Fruit fly (Drosophila melanogaster) whole organism, larva: ENCODE data around the gene DCTN5-p25.

Source experiments
- noc ChIP-seq: fragments of 200-800 bp; sonication (Bioruptor generic); optimal IDR thresholded peaks from 3 replicates; lab custom pipeline; 2019; ENCODE audit warnings: missing biosample characterization, mild to moderate bottlenecking, missing genetic modification characterization, moderate library complexity

The DCTN5-p25 gene

DNA sequence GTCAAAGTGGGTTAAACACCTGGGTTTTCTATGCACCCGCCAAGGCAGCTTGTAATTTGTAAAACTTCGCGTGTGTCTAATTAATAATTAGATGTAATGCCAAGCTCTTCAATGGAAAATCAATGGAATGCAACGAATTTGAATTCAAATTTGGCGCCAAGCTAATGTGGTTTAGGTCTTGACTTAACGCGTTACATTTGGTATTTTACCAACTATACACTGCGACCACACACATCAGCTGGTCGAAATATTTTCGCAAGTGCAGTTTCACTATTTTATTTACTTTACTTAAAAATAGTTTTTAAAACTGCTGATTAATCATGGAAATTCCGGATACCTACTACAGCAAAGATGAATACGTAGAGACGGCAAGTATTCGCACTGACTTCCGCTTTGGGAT lies at the start of gene DCTN5-p25:
Gene DCTN5-p25, plus strand, starts transcription at position 229 of the 400 bp plus-strand sequence.
- no peak for TF ChIP-seq noc (tag; lab: Kevin White, UChicago)

DNA sequence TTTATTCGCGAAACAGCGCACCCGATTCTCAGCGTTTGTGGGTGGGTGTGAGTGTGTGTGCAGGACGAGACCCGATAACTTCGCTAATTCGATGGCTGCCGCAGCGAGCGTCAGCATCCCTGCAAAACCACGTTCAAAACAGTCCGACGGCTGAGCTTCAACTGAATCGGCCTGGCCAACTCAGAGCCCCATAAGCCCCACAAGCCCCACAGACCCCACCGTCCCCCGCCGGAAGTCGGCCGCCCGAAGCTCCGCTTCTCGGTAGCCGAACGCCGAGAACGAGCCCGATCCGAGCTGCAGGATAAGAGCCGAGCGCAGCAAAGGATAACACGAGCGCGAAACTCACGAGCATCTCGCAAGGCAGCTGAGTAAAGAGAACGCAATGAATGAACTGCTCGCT lies 33.4 kb upstream of the DCTN5-p25 start, which contains the start of gene side-II:
Gene side-II, minus strand, starts transcription at position 168 of the 400 bp plus-strand sequence.
- no peak for TF ChIP-seq noc (tag; lab: Kevin White, UChicago)

DNA sequence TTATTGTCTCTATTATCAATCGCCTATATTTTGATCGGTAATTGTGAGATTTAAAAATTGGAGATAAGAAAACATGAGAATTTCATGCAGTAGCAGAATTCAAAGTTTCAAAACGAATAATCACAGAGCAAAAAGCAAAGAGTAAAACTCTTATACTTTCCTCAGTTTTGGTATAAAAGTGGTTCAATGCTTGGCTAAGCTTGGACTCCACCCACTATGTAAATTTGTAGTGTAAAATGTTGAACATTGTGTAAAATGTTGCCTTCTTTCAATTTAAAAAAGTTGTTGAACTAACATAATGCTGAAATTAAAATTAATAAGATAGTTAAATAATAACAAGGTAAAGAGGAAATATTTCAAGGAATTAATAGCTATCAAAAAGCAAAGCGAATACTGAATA lies 32.7 kb upstream of the DCTN5-p25 start:
- no peak for TF ChIP-seq noc (tag; lab: Kevin White, UChicago)

DNA sequence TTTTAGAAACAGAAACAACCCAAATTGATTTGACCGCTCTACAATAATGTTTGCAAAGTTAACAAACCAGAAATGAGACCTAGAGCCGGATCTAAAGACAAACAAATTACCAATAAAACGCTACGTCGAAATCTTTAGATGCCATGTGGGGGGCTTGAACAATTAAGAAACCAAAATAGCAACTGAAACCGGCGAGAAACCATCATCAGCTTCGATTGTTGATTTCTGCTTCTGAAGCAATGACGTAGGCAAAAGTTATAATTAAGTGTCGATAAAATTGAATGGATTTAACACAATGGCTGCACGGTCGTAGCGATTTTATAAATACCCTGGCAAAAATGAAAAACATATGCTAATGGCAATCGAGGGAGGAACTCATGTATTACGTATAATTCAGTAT lies 12.6 kb upstream of the DCTN5-p25 start:
- peak; percentile 16 for TF ChIP-seq noc (tag; lab: Kevin White, UChicago)

dm6 chr2L:14994834-14995506 lies 10.6 kb upstream of the DCTN5-p25 start:
- TF ChIP-seq noc (tag; lab: Kevin White, UChicago): no peak

DNA sequence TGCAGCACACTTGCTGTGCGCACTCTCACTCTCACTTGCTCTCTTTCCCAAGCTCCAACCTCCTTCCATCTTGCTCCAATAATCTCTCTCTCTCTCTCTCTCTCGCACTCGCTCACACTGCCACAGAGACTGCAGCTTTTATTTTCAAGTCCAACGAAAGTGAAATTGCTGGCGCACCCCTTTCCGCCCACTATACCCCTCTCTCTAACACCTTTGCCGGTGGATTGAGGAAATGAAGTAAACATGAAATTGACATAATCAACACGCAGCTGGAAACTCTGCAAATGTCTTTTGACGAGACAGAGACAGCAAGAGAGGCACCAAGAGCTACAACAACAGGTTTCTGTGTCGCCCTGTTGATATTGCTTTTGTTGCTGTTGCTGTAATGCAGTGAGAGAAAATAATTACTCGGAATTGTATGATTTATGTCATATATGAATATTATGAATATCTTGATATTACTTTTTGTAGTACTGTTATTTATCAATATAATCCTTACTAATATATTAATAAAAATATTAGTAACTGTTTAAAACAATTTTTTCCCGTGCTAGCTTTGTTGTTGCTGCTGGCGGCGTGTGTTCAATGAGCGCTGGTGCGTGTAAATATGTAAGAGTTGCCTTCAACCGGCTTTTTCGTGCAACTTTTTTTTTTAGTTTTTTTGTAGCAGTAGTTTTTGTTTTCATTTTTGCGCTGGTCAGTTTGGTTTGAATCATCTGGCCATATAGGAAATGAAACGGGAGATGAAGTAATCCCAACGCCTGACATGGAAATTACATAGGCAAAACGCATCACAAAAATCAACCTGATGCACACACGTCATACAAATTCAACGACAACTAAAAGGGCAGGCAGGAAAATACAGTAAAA lies 9.7 kb upstream of the DCTN5-p25 start:
- peak; percentile 38 for TF ChIP-seq noc (tag; lab: Kevin White, UChicago)

dm6 chr2L:14997370-14997769 lies 8.2 kb upstream of the DCTN5-p25 start, which contains the start of gene mol:
Gene mol, minus strand, starts transcription at chr2L:14997559.
- TF ChIP-seq noc (tag; lab: Kevin White, UChicago): no peak

- TF ChIP-seq noc (tag; lab: Kevin White, UChicago): no peak
Observed at dm6 chr2L:15000360-15000759, 5.2 kb upstream of the DCTN5-p25 start.

dm6 chr2L:15001847-15002246 lies 3.7 kb upstream of the DCTN5-p25 start:
- no peak for TF ChIP-seq noc (tag; lab: Kevin White, UChicago)

dm6 chr2L:15007331-15007863 lies 1.9 kb downstream of the DCTN5-p25 start, which contains the start of the genes Ankrd49 and NC2beta:
Gene Ankrd49, minus strand, starts transcription at chr2L:15007431.
Gene NC2beta, plus strand, starts transcription at chr2L:15007813.
- no peak for TF ChIP-seq noc (tag; lab: Kevin White, UChicago)

DNA sequence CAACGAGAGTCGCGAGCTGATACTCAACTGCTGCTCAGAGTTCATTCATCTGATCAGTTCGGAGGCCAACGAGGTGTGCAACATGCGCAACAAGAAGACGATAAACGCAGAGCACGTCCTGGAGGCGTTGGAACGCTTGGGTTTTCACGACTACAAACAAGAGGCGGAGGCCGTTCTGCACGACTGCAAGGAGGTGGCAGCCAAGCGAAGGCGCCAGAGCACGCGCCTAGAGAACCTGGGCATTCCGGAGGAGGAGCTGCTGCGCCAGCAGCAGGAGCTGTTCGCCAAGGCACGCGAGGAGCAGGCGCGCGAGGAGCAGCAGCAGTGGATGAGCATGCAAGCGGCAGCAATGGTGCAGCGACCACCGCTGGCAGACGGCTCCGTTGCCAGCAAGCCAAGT lies 2.5 kb downstream of the DCTN5-p25 start:
- TF ChIP-seq noc (tag; lab: Kevin White, UChicago): no peak

DNA sequence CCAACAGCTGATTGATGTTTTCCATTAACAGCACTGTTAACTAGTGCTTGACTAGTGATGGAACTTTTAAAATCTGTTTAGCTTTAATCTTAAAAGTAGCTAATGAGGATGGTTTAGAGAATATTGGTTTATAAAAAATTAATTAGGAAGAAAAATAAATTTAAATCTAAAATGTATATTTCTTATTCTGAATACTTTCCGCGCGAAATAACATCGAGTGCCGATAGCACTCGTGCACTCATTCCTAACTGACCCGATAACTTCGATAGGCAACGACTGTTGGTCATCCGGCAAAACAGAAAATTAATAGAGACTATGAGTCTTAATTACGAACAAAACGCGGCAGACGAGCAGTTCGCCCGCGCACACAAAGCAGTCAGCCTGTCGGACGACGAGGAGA lies 4.2 kb downstream of the DCTN5-p25 start, which contains the start of the genes THG and Rnmt:
Gene THG, minus strand, starts transcription at position 22 of the 400 bp plus-strand sequence.
Gene Rnmt, plus strand, starts transcription at position 237 of the 400 bp plus-strand sequence.
- peak; percentile 76 for TF ChIP-seq noc (tag; lab: Kevin White, UChicago)

DNA sequence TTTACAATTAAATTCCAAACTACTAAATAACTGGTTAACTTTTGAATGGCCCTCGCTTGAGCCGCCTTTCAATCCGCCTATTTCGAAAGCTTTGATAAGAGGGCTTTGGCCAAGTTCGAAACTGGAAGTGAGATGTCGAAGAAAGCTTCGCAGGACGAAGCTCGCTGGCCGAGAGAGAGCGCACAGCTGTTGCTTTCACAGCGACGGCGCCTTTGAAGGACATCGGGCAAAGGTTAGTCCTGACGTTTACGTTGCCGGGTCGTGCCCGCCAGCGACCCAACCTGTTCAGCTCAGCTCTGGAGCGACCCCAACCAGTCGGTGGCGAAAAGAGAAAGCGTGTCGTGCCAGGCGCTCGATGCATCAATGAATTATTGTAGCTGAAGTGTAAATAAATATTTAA lies 6.2 kb downstream of the DCTN5-p25 start:
- no peak for TF ChIP-seq noc (tag; lab: Kevin White, UChicago)

DNA sequence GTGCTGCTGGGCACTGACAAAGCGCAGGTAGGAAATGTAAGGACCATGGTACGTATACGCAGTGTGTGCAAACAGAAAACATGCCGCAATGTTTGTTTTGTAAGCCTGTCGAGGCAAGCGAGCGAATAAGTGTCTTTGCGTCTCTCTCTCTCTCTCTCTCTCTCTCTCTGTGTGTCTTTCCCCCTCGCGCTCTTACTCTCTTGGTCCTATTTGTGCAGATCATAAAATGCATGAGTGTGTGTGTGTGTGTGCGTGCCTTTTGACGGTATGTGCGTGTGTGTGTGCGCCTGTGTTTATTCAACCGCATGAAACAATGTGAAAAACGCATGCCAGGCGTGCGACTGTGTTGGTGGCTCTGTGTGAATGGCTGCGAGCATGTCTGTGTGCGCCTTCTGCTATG lies 8.0 kb downstream of the DCTN5-p25 start:
- TF ChIP-seq noc (tag; lab: Kevin White, UChicago): no peak

- TF ChIP-seq noc (tag; lab: Kevin White, UChicago): no peak
Observed at dm6 chr2L:15016031-15016430, 10.5 kb downstream of the DCTN5-p25 start, which contains the start of gene GABA-B-R1. Gene GABA-B-R1, plus strand, starts transcription at chr2L:15016331.

- no peak for TF ChIP-seq noc (tag; lab: Kevin White, UChicago)
Observed at dm6 chr2L:15026582-15026981, 21.0 kb downstream of the DCTN5-p25 start, which contains the start of gene CG33310. Gene CG33310, plus strand, starts transcription at chr2L:15026882.
